Fruit fly (Drosophila melanogaster): ENCODE measurements around the gene CG42371.

The CG42371 gene

dm6 chr2L:2179366-2179765 is 37.7 kb downstream of the CG42371 start (continued):
- TF ChIP-seq unc-4 (GFP tag; IDR thresholded peaks at IDR 0.05; ENCODE audit: partially characterized antibody) (no peak), eve (GFP tag; optimal IDR thresholded peaks at IDR 0.05) (peak in 1 of 2 experiments; percentile 87), pnt (GFP tag; optimal IDR thresholded peaks at IDR 0.05) (peak; percentile 61), CG4730 (GFP tag; IDR thresholded peaks at IDR 0.05) (peak; percentile 55; the same call in 1 of the 2 replicates), D (optimal IDR thresholded peaks at IDR 0.05) (no peak), D (GFP tag; optimal IDR thresholded peaks at IDR 0.05) (no peak), CG42726 (GFP tag; IDR thresholded peaks at IDR 0.05; ENCODE audit: partially characterized antibody) (no peak), yki (optimal IDR thresholded peaks at IDR 0.05) (no peak), C15 (GFP tag; IDR thresholded peaks at IDR 0.05) (0 out of 3 replicates have a peak, but pooled peaks have one; percentile 38), ranshi (GFP tag; IDR thresholded peaks at IDR 0.05) (peak; percentile 58; the same call in 1 of the 2 replicates), corto (GFP tag; optimal IDR thresholded peaks at IDR 0.05) (no peak), CG9609 (GFP tag; optimal IDR thresholded peaks at IDR 0.05) (peak; percentile 82), CG11085 (GFP tag; IDR thresholded peaks at IDR 0.05) (peak; percentile 46; the same call in 1 of the 2 replicates), CG6813 (GFP tag; optimal IDR thresholded peaks at IDR 0.05) (peak; percentile 54), twi (tag; optimal IDR thresholded peaks at IDR 0.05) (no peak), CG12104 (GFP tag; optimal IDR thresholded peaks at IDR 0.05) (no peak), aop (GFP tag; IDR thresholded peaks at IDR 0.05) (0 out of 2 replicates have a peak, but pooled peaks have one; percentile 5), CG10654 (GFP tag; optimal IDR thresholded peaks at IDR 0.05) (peak; percentile 51), gt (GFP tag; IDR thresholded peaks at IDR 0.05) (0 out of 2 replicates have a peak, but pooled peaks have one; percentile 20), sim (GFP tag; IDR thresholded peaks at IDR 0.05) (no peak), CG10366 (GFP tag; IDR thresholded peaks at IDR 0.05) (peak; percentile 69), eyg (GFP tag; optimal IDR thresholded peaks at IDR 0.05) (peak; percentile 57), CG18262 (tag; optimal IDR thresholded peaks at IDR 0.05) (peak; percentile 46), Ets97D (GFP tag; optimal IDR thresholded peaks at IDR 0.05) (peak; percentile 21), Mes4 (GFP tag; optimal IDR thresholded peaks at IDR 0.05) (peak; percentile 35), ara (GFP tag; IDR thresholded peaks at IDR 0.05) (no peak), CG10321 (GFP tag; IDR thresholded peaks at IDR 0.05) (no peak; the same call in 1 of the 2 replicates), CG1233 (GFP tag; optimal IDR thresholded peaks at IDR 0.05) (peak; percentile 68), Tbp (GFP tag; optimal IDR thresholded peaks at IDR 0.05) (no peak), Hr78 (GFP tag; optimal IDR thresholded peaks at IDR 0.05) (no peak), pita (GFP tag; optimal IDR thresholded peaks at IDR 0.05) (no peak), B-H2 (GFP tag; optimal IDR thresholded peaks at IDR 0.05) (no peak), Myb (GFP tag; optimal IDR thresholded peaks at IDR 0.05) (peak; percentile 65), grau (tag; optimal IDR thresholded peaks at IDR 0.05) (peak; percentile 81), chn (GFP tag; optimal IDR thresholded peaks at IDR 0.05) (peak; percentile 74), vfl (GFP tag; optimal IDR thresholded peaks at IDR 0.05) (peak; percentile 42), salm (tag; optimal IDR thresholded peaks at IDR 0.05) (peak; percentile 72), Atf-2 (GFP tag; optimal IDR thresholded peaks at IDR 0.05) (peak; percentile 71), Ada2b (GFP tag; IDR thresholded peaks at IDR 0.05) (peak; percentile 61), Vsx1 (GFP tag; optimal IDR thresholded peaks at IDR 0.05) (peak; percentile 8), Dref (GFP tag; IDR thresholded peaks at IDR 0.05) (no peak), Doc3 (GFP tag; IDR thresholded peaks at IDR 0.05; ENCODE audit: partially characterized antibody) (no peak), CG4820 (GFP tag; optimal IDR thresholded peaks at IDR 0.05) (peak; percentile 61), Ets65A (GFP tag) (peak; percentile 93), ken (GFP tag; IDR thresholded peaks at IDR 0.05) (peak; percentile 69), CG1647 (GFP tag; optimal IDR thresholded peaks at IDR 0.05) (peak; percentile 81), HmgD (GFP tag; optimal IDR thresholded peaks at IDR 0.05) (peak; percentile 39), sna (GFP tag; IDR thresholded peaks at IDR 0.05; ENCODE audit: partially characterized antibody) (no peak), CkIIα-i1 (GFP tag; IDR thresholded peaks at IDR 0.05) (no peak), Dek (tag; optimal IDR thresholded peaks at IDR 0.05) (peak; percentile 63), Poxn (GFP tag; IDR thresholded peaks at IDR 0.05) (no peak), HHEX (GFP tag; optimal IDR thresholded peaks at IDR 0.05) (peak; percentile 78)

Measured in whole organism, embryonic.